Worm (Caenorhabditis elegans) whole organism, L4 larva: ENCODE data around the gene C05C10.2.

Experiments
- aly-2 ChIP-seq: sonication (generic microtip); optimal IDR thresholded peaks from 2 replicates; lab custom pipeline; 2018; ENCODE audit warnings: missing biosample characterization, missing genetic modification characterization
- ceh-28 ChIP-seq: fragments of 150-350 bp; optimal IDR thresholded peaks from 2 replicates; lab custom pipeline; 2014; ENCODE audit warnings: missing biosample characterization, missing genetic modification reagents, missing genetic modification characterization
- ctbp-1 ChIP-seq: fragments of 200-800 bp; sonication (Bioruptor generic); IDR thresholded peaks from 2 replicates; pipeline ENCODE4 v1.3.6; 2022; ENCODE audit warnings: missing genetic modification reagents, missing genetic modification characterization, missing compliant biosample characterization
- fkh-10 ChIP-seq: fragments of 150-350 bp; optimal IDR thresholded peaks from 2 replicates; lab custom pipeline; 2014; ENCODE audit warnings: missing biosample characterization, missing genetic modification reagents, missing genetic modification characterization
- fos-1 ChIP-seq: fragments of 150-350 bp; optimal IDR thresholded peaks from 2 replicates; lab custom pipeline; 2014; ENCODE audit warnings: missing biosample characterization, missing genetic modification characterization
- lsy-2 ChIP-seq, 2 experiments: fragments of 150-350 bp in 1 of 2; sonication (generic microtip) in 1 of 2; optimal IDR thresholded peaks; 2 replicates each; lab custom pipeline; 2014 to 2017; ENCODE audit warnings: missing biosample characterization in 2 of 2, missing genetic modification characterization in 2 of 2
- mep-1 ChIP-seq: fragments of 150-350 bp; sonication (generic microtip); optimal IDR thresholded peaks from 3 replicates; lab custom pipeline; 2014; ENCODE audit warnings: missing biosample characterization, missing genetic modification characterization
- nhr-111 ChIP-seq: fragments of 200-800 bp; sonication (Bioruptor generic); optimal IDR thresholded peaks from 2 replicates; lab custom pipeline; 2018; ENCODE audit warnings: mild to moderate bottlenecking, missing genetic modification characterization, missing compliant biosample characterization
- nhr-76 ChIP-seq: fragments of 150-350 bp; optimal IDR thresholded peaks from 2 replicates; lab custom pipeline; 2014; ENCODE audit warnings: missing biosample characterization, missing genetic modification characterization
- nhr-77 ChIP-seq: fragments of 150-350 bp; optimal IDR thresholded peaks from 2 replicates; lab custom pipeline; 2014; ENCODE audit warnings: missing biosample characterization, missing genetic modification characterization
- rbr-2 ChIP-seq: sonication (generic microtip); optimal IDR thresholded peaks from 2 replicates; lab custom pipeline; 2016; ENCODE audit warnings: missing genotype, missing genetic modification characterization, missing compliant biosample characterization
- ztf-11 ChIP-seq: fragments of 150-350 bp; optimal IDR thresholded peaks from 2 replicates; lab custom pipeline; 2014; ENCODE audit warnings: missing biosample characterization, missing genetic modification characterization

ce11 chrII:9954885-9955284 is 32.9 kb downstream of the C05C10.2 start, which contains the start of gene egl-43:
- TF ChIP-seq fkh-10 (GFP tag; lab: Kevin White, UChicago) (no peak), ztf-11 (no peak), ceh-28 (no peak), lsy-2 (tag; optimal IDR thresholded peaks at IDR 0.05; lab: Kevin White, UChicago) (no peak), aly-2 (no peak), rbr-2 (tag; lab: Kevin White, UChicago) (no peak), fos-1 (tag; lab: Kevin White, UChicago) (no peak), nhr-77 (tag; lab: Kevin White, UChicago) (no peak), mep-1 (tag; lab: Kevin White, UChicago) (no peak), ctbp-1 (no peak), nhr-111 (no peak), nhr-76 (tag; lab: Kevin White, UChicago) (no peak)
